Worm (Caenorhabditis elegans) whole organism, L4 larva: ENCODE results near the gene tab-1.
A peak's percentile ranks its signal among the peaks of the same experiment; 100 is the strongest.

Source experiments
- F26F4.8 ChIP-seq: fragments of 200-800 bp; sonication (Bioruptor generic); conservative IDR thresholded peaks from 2 replicates; pipeline ENCODE4 v1.3.6; 2022; ENCODE audit warnings: missing genetic modification characterization, missing compliant biosample characterization
- F44E2.7 ChIP-seq: fragments of 200-800 bp; sonication (Bioruptor generic); IDR thresholded peaks from 2 replicates; pipeline ENCODE4 v2.1.2; 2022; ENCODE audit warnings: missing genetic modification characterization, missing compliant biosample characterization
- T26A8.4 ChIP-seq: fragments of 200-800 bp; sonication (Bioruptor generic); IDR thresholded peaks from 2 replicates; pipeline ENCODE4 v1.3.6; 2022; ENCODE audit warnings: missing genetic modification characterization, missing compliant biosample characterization
- Y105C5A.15 ChIP-seq: fragments of 200-800 bp; sonication (Bioruptor generic); IDR thresholded peaks from 2 replicates; pipeline ENCODE4 v1.3.6; 2022; ENCODE audit warnings: missing genetic modification characterization, missing compliant biosample characterization
- Y48G9A.11 ChIP-seq: fragments of 200-800 bp; sonication (Bioruptor generic); IDR thresholded peaks from 2 replicates; pipeline ENCODE4 v1.3.6; 2022; ENCODE audit warnings: missing genetic modification reagents, missing genetic modification characterization, missing compliant biosample characterization
- Y75B8A.6 ChIP-seq: fragments of 200-800 bp; sonication (Bioruptor generic); IDR thresholded peaks from 2 replicates; pipeline ENCODE4 v1.3.6; 2022; ENCODE audit warnings: missing genetic modification reagents, missing genetic modification characterization, missing compliant biosample characterization
- attf-4 ChIP-seq: sonication (generic microtip); optimal IDR thresholded peaks from 3 replicates; lab custom pipeline; 2017; ENCODE audit warnings: missing biosample characterization, missing genetic modification characterization
- ceh-20 ChIP-seq: fragments of 200-800 bp; sonication (Bioruptor generic); IDR thresholded peaks from 2 replicates; pipeline ENCODE4 v1.3.6; 2022; ENCODE audit warnings: missing genetic modification reagents, missing genetic modification characterization, missing compliant biosample characterization
- ceh-44 ChIP-seq: fragments of 200-800 bp; sonication (Bioruptor generic); IDR thresholded peaks from 2 replicates; pipeline ENCODE4 v1.3.6; 2022; ENCODE audit warnings: missing genetic modification reagents, missing genetic modification characterization, missing compliant biosample characterization
- ces-1 ChIP-seq: fragments of 150-350 bp; sonication (generic microtip); optimal IDR thresholded peaks from 4 replicates; lab custom pipeline; 2014; ENCODE audit warnings: missing biosample characterization, missing genetic modification reagents, missing genetic modification characterization
- cey-2 ChIP-seq: sonication (generic microtip); optimal IDR thresholded peaks from 3 replicates; lab custom pipeline; 2017; ENCODE audit warnings: missing genetic modification characterization, mild to moderate bottlenecking, missing compliant biosample characterization, antibody characterized with exemption, borderline replicate concordance; ENCODE audit not compliant: insufficient read depth
- daf-16 ChIP-seq, 3 experiments: sonication (generic microtip); optimal IDR thresholded peaks; 2 replicates each; lab custom pipeline; 2016 to 2017; ENCODE audit warnings: missing genetic modification characterization in 3 of 3, missing genetic modification reagents in 3 of 3, mild to moderate bottlenecking in 2 of 3, missing compliant biosample characterization in 2 of 3, missing biosample characterization in 1 of 3, moderate library complexity in 1 of 3
- daf-19 ChIP-seq: fragments of 200-800 bp; sonication (Bioruptor generic); conservative IDR thresholded peaks from 2 replicates; pipeline ENCODE4 v1.3.6; 2022; ENCODE audit warnings: missing genetic modification characterization, missing compliant biosample characterization
- dmd-9 ChIP-seq: fragments of 200-800 bp; sonication (Bioruptor generic); IDR thresholded peaks from 2 replicates; pipeline ENCODE4 v1.3.6; 2022; ENCODE audit warnings: missing genetic modification reagents, missing genetic modification characterization, missing compliant biosample characterization
- egl-43 ChIP-seq: fragments of 200-800 bp; sonication (Bioruptor generic); IDR thresholded peaks from 2 replicates; pipeline ENCODE4 v1.3.6; 2022; ENCODE audit warnings: missing genetic modification reagents, missing genetic modification characterization, missing compliant biosample characterization
- fkh-10 ChIP-seq: fragments of 150-350 bp; optimal IDR thresholded peaks from 2 replicates; lab custom pipeline; 2014; ENCODE audit warnings: missing biosample characterization, missing genetic modification reagents, missing genetic modification characterization
- gei-8 ChIP-seq: fragments of 200-800 bp; sonication (Bioruptor generic); optimal IDR thresholded peaks from 2 replicates; lab custom pipeline; 2018; ENCODE audit warnings: mild to moderate bottlenecking, missing genetic modification characterization, missing compliant biosample characterization
- hif-1 ChIP-seq, 2 experiments: sonication (generic microtip); optimal IDR thresholded peaks; 2 replicates each; lab custom pipeline; 2016 to 2017; ENCODE audit warnings: missing compliant biosample characterization in 2 of 2, missing genetic modification characterization in 2 of 2, missing genetic modification reagents in 2 of 2, missing genotype in 2 of 2, mild to moderate bottlenecking in 1 of 2
- jun-1 ChIP-seq: fragments of 150-350 bp; optimal IDR thresholded peaks from 2 replicates; lab custom pipeline; 2014; ENCODE audit warnings: missing biosample characterization, missing genetic modification reagents, missing genetic modification characterization
- lin-15B ChIP-seq: fragments of 150-350 bp; sonication (generic microtip); optimal IDR thresholded peaks from 3 replicates; lab custom pipeline; 2014; ENCODE audit warnings: missing biosample characterization, missing genetic modification characterization
- lin-39 ChIP-seq: fragments of 150-350 bp; optimal IDR thresholded peaks from 2 replicates; lab custom pipeline; 2014; ENCODE audit warnings: missing biosample characterization, missing genetic modification reagents, missing genetic modification characterization
- lir-3 ChIP-seq: sonication (generic microtip); optimal IDR thresholded peaks from 2 replicates; lab custom pipeline; 2016; ENCODE audit warnings: mild to moderate bottlenecking, missing genetic modification characterization, missing compliant biosample characterization
- mdl-1 ChIP-seq, 2 experiments: fragments of 150-350 bp in 1 of 2; sonication (generic microtip) in 1 of 2; optimal IDR thresholded peaks; 2 replicates each; lab custom pipeline; 2014 to 2017; ENCODE audit warnings: missing biosample characterization in 2 of 2, missing genetic modification characterization in 2 of 2
- mdt-29 ChIP-seq: fragments of 200-800 bp; sonication (Bioruptor generic); IDR thresholded peaks from 2 replicates; pipeline ENCODE4 v1.3.6; 2022; ENCODE audit warnings: missing genetic modification reagents, missing genetic modification characterization, missing compliant biosample characterization
- mep-1 ChIP-seq: fragments of 150-350 bp; sonication (generic microtip); optimal IDR thresholded peaks from 3 replicates; lab custom pipeline; 2014; ENCODE audit warnings: missing biosample characterization, missing genetic modification characterization
- mes-2 ChIP-seq: sonication (generic microtip); optimal IDR thresholded peaks from 2 replicates; lab custom pipeline; 2016; ENCODE audit warnings: missing genotype, mild to moderate bottlenecking, missing genetic modification characterization, missing compliant biosample characterization; ENCODE audit not compliant: poor library complexity, severe bottlenecking
- nhr-102 ChIP-seq: sonication (generic microtip); optimal IDR thresholded peaks from 2 replicates; lab custom pipeline; 2016; ENCODE audit warnings: mild to moderate bottlenecking, missing genetic modification characterization, moderate library complexity, missing compliant biosample characterization
- nhr-11 ChIP-seq: fragments of 150-350 bp; optimal IDR thresholded peaks from 2 replicates; lab custom pipeline; 2014; ENCODE audit warnings: missing biosample characterization, missing genetic modification characterization
- nhr-111 ChIP-seq: fragments of 200-800 bp; sonication (Bioruptor generic); optimal IDR thresholded peaks from 2 replicates; lab custom pipeline; 2018; ENCODE audit warnings: mild to moderate bottlenecking, missing genetic modification characterization, missing compliant biosample characterization
- nhr-28 ChIP-seq: fragments of 150-350 bp; optimal IDR thresholded peaks from 2 replicates; lab custom pipeline; 2014; ENCODE audit warnings: missing biosample characterization, missing genetic modification characterization
- nhr-42 ChIP-seq: fragments of 200-800 bp; sonication (Bioruptor generic); IDR thresholded peaks from 2 replicates; pipeline ENCODE4 v1.3.6; 2022; ENCODE audit warnings: missing genetic modification characterization, missing compliant biosample characterization
- nhr-48 ChIP-seq: sonication (generic microtip); optimal IDR thresholded peaks from 2 replicates; lab custom pipeline; 2016; ENCODE audit warnings: mild to moderate bottlenecking, missing genetic modification characterization, missing compliant biosample characterization
- nhr-6 ChIP-seq: fragments of 150-350 bp; optimal IDR thresholded peaks from 2 replicates; lab custom pipeline; 2014; ENCODE audit warnings: missing biosample characterization, missing genetic modification characterization
- pha-4 ChIP-seq, 2 experiments: fragments of 150-350 bp in 1 of 2; fragments of 200-800 bp in 1 of 2; sonication (Bioruptor generic) in 1 of 2; IDR thresholded peaks in 1 of 2; optimal IDR thresholded peaks in 1 of 2; 2 replicates each; pipeline versions ENCODE4 v1.3.6 to Lab custom; 2014 to 2022; ENCODE audit warnings: missing genetic modification characterization in 2 of 2, missing genetic modification reagents in 2 of 2, missing biosample characterization in 1 of 2, missing compliant biosample characterization in 1 of 2
- php-3 ChIP-seq: fragments of 200-800 bp; sonication (Bioruptor generic); IDR thresholded peaks from 2 replicates; pipeline ENCODE4 v1.3.6; 2022; ENCODE audit warnings: missing genetic modification reagents, missing genetic modification characterization, missing compliant biosample characterization
- rbr-2 ChIP-seq: sonication (generic microtip); optimal IDR thresholded peaks from 2 replicates; lab custom pipeline; 2016; ENCODE audit warnings: missing genotype, missing genetic modification characterization, missing compliant biosample characterization
- set-16 ChIP-seq: fragments of 200-800 bp; sonication (Bioruptor generic); IDR thresholded peaks from 2 replicates; pipeline ENCODE4 v1.3.6; 2022; ENCODE audit warnings: missing genetic modification reagents, missing genetic modification characterization, missing compliant biosample characterization
- spr-3 ChIP-seq: fragments of 200-800 bp; sonication (Bioruptor generic); optimal IDR thresholded peaks from 2 replicates; lab custom pipeline; 2018; ENCODE audit warnings: mild to moderate bottlenecking, missing genetic modification characterization, missing compliant biosample characterization
- tag-97 ChIP-seq: fragments of 200-800 bp; sonication (Bioruptor generic); IDR thresholded peaks from 2 replicates; pipeline ENCODE4 v1.3.6; 2022; ENCODE audit warnings: missing genetic modification characterization, missing compliant biosample characterization
- tra-1 ChIP-seq: fragments of 200-800 bp; sonication (Bioruptor generic); IDR thresholded peaks from 2 replicates; pipeline ENCODE4 v1.3.6; 2022; ENCODE audit warnings: missing genetic modification reagents, missing genetic modification characterization, missing compliant biosample characterization
- unc-39 ChIP-seq: sonication (generic microtip); optimal IDR thresholded peaks from 2 replicates; lab custom pipeline; 2017; ENCODE audit warnings: missing biosample characterization, missing genetic modification characterization
- unc-62 ChIP-seq, 3 experiments: fragments of 150-350 bp in 1 of 3; sonication (generic microtip); optimal IDR thresholded peaks in 2 of 3; peaks in 1 of 3; 1 replicate in 1 of 3; 2 replicates in 2 of 3; lab custom pipeline; 2014 to 2017; ENCODE audit warnings: missing biosample characterization in 3 of 3, missing genetic modification characterization in 3 of 3, missing genetic modification reagents in 3 of 3, missing genotype in 1 of 3
- zfp-2 ChIP-seq: sonication (generic microtip); optimal IDR thresholded peaks from 2 replicates; lab custom pipeline; 2016; ENCODE audit warnings: mild to moderate bottlenecking, missing genetic modification characterization, missing compliant biosample characterization
- zfp-3 ChIP-seq: fragments of 200-800 bp; sonication (Bioruptor generic); conservative IDR thresholded peaks from 2 replicates; pipeline ENCODE4 v1.3.6; 2022; ENCODE audit warnings: missing genetic modification reagents, missing genetic modification characterization, missing compliant biosample characterization

tab-1 gene

DNA sequence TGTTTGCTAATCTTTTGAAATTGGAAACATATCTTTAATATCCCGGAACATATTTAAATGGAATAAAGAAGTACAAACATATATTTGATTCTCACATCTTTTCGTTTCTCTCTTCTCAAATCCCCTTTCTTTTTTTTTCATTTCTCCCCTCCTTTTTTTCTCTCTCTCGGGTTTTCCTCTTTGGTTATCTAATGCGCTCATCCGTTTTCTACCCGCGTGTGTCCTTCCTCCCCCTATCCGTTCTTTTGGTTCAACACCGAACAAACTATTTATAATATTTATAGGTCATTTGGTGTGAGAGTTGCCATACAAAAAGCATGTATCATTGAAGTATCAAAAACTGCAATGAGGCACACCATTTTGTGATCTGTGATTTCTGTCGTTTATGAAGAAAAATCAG lies 20.8 kb downstream of the tab-1 start (continued):
- TF ChIP-seq nhr-102 (tag; lab: Kevin White, UChicago): no peak
- TF ChIP-seq ceh-44 (GFP tag; lab: Robert Waterston, UW): no peak
- TF ChIP-seq mdt-29 (GFP tag; lab: Robert Waterston, UW): no peak
- TF ChIP-seq lir-3 (tag; lab: Kevin White, UChicago): no peak
- TF ChIP-seq unc-62 (GFP tag; optimal IDR thresholded peaks at IDR 0.05 in 1 of 2; lab: Kevin White, UChicago): no peak
- TF ChIP-seq unc-62 (tag; optimal IDR thresholded peaks at IDR 0.05; lab: Kevin White, UChicago): no peak
- TF ChIP-seq ces-1 (GFP tag; lab: Kevin White, UChicago): no peak
- no peak for TF ChIP-seq set-16 (GFP tag; lab: Robert Waterston, UW)
- TF ChIP-seq F44E2.7 (GFP tag; lab: Robert Waterston, UW): no peak
- no peak for TF ChIP-seq mes-2 (tag; lab: Kevin White, UChicago)
- no peak for TF ChIP-seq gei-8 (GFP tag; lab: Kevin White, UChicago)
- TF ChIP-seq fkh-10 (GFP tag; lab: Kevin White, UChicago): no peak
- TF ChIP-seq attf-4 (tag; lab: Kevin White, UChicago): no peak
- TF ChIP-seq nhr-11 (tag; lab: Kevin White, UChicago): no peak
- TF ChIP-seq mep-1: peak; percentile 71
- no peak; the same call in 1 of the 2 replicates for TF ChIP-seq ceh-20
- peak; percentile 23 for TF ChIP-seq nhr-48 (tag; lab: Kevin White, UChicago)
- TF ChIP-seq pha-4 (GFP tag; IDR thresholded peaks at IDR 0.05; lab: Robert Waterston, UW): no peak
- TF ChIP-seq pha-4 (tag; optimal IDR thresholded peaks at IDR 0.05; lab: Kevin White, UChicago): no peak
- TF ChIP-seq lin-15B: no peak
- no peak for TF ChIP-seq daf-19 (GFP tag; lab: Robert Waterston, UW)
- no peak for TF ChIP-seq spr-3
- TF ChIP-seq unc-39: no peak
- TF ChIP-seq Y48G9A.11 (GFP tag; lab: Robert Waterston, UW): no peak
- TF ChIP-seq F26F4.8 (GFP tag; lab: Robert Waterston, UW): no peak
- TF ChIP-seq Y105C5A.15 (GFP tag; lab: Robert Waterston, UW): no peak
- TF ChIP-seq mdl-1 (tag; optimal IDR thresholded peaks at IDR 0.05; lab: Kevin White, UChicago): peak; percentile 25 to 63
- no peak for TF ChIP-seq zfp-2 (tag; lab: Kevin White, UChicago)
- no peak for TF ChIP-seq Y75B8A.6 (GFP tag; lab: Robert Waterston, UW)
- no peak for TF ChIP-seq cey-2
- no peak for TF ChIP-seq jun-1 (tag; lab: Kevin White, UChicago)
- no peak for TF ChIP-seq nhr-6 (tag; lab: Kevin White, UChicago)
- TF ChIP-seq nhr-42 (GFP tag; lab: Robert Waterston, UW): no peak
- no peak for TF ChIP-seq dmd-9 (GFP tag; lab: Robert Waterston, UW)
- no peak for TF ChIP-seq lin-39
- TF ChIP-seq nhr-111: no peak
- TF ChIP-seq tra-1 (GFP tag; lab: Robert Waterston, UW): 0 out of 2 replicates have a peak, but pooled peaks have one; percentile 49
- TF ChIP-seq hif-1 (tag; optimal IDR thresholded peaks at IDR 0.05; lab: Kevin White, UChicago): peak in 1 of 2 experiments; percentile 14
- no peak for TF ChIP-seq daf-16 (GFP tag; optimal IDR thresholded peaks at IDR 0.05; lab: Kevin White, UChicago)
- TF ChIP-seq daf-16 (tag; optimal IDR thresholded peaks at IDR 0.05; lab: Kevin White, UChicago): no peak
- TF ChIP-seq zfp-3 (GFP tag; lab: Robert Waterston, UW): no peak
- TF ChIP-seq nhr-28 (tag; lab: Kevin White, UChicago): peak; percentile 51
- TF ChIP-seq rbr-2 (tag; lab: Kevin White, UChicago): no peak
- no peak for TF ChIP-seq tag-97
- TF ChIP-seq php-3 (GFP tag; lab: Robert Waterston, UW): no peak
- no peak for TF ChIP-seq egl-43 (GFP tag; lab: Robert Waterston, UW)
- no peak for TF ChIP-seq T26A8.4
